Worm (Caenorhabditis elegans): ENCODE data around the gene scl-1.

DNA sequence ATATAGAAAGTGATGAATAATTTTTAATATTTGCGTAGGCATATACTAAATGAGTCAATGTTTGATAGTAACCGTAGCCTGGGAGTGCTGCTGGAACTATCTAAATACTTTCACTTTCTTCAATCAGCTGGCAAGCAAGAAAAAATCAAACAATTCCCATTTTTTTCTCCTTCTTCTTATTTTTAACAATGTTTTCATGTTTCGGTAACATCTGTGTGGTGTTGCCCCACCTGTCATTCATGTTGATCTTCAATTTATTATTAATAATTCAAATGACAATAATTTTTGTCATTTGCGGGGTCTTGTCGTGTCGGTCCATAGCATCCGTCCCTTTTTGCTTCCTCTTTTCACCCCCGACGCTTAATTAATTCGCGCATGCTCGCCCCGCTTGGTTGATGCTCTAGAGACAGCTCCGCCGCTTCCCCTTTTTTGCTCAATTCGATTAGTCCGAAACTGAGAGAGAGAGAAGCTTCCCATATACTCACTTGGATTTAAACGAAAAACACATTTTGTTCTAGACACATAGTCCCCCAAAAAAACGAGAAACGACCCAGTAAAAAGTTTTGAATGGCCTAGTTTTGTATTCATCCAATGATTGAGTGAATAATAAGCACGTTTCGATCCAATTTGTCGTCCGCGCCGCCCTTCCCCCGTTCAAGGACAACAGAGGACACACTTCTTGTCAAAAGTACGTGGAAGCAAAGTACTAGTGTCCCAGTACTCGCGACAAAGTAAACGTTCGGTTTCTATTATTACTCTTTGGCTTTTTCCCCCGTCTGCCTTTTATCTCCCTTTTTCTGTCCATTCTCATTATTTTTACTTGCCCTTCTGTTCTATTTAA lies 28.1 kb upstream of the scl-1 start:
- TF ChIP-seq flt-1 (GFP tag; IDR thresholded peaks at IDR 0.05) (no peak), tab-1 (GFP tag; IDR thresholded peaks at IDR 0.05) (no peak)

All from whole organism, midembryonic.